Fruit fly (Drosophila melanogaster) whole organism, embryonic: ENCODE measurements around the gene moody.

Experiments
- CG10209 ChIP-seq: fragments of 200-800 bp; sonication (Bioruptor generic); optimal IDR thresholded peaks from 3 replicates; lab custom pipeline; 2017; ENCODE audit warnings: missing biosample characterization, mild to moderate bottlenecking, missing genetic modification characterization, missing genetic modification reagents
- CG10366 ChIP-seq: fragments of 200-800 bp; sonication (Bioruptor generic); IDR thresholded peaks from 2 replicates; pipeline ENCODE4 v1.3.6; 2022; ENCODE audit warnings: missing biosample characterization, missing genetic modification characterization
- CG10543 ChIP-seq: fragments of 200-800 bp; sonication (Bioruptor generic); optimal IDR thresholded peaks from 3 replicates; lab custom pipeline; 2017; ENCODE audit warnings: missing biosample characterization, mild to moderate bottlenecking, missing genetic modification characterization, moderate library complexity
- CG11398 ChIP-seq: fragments of 200-800 bp; sonication (Bioruptor generic); optimal IDR thresholded peaks from 2 replicates; lab custom pipeline; 2016; ENCODE audit warnings: missing biosample characterization, missing genetic modification characterization
- CG11560 ChIP-seq: fragments of 200-800 bp; sonication (Bioruptor generic); IDR thresholded peaks from 3 replicates; pipeline ENCODE4 v1.3.6; 2022; ENCODE audit warnings: missing biosample characterization, missing genetic modification characterization
- CG11723 ChIP-seq: fragments of 200-800 bp; sonication (Bioruptor generic); optimal IDR thresholded peaks from 2 replicates; lab custom pipeline; 2017; ENCODE audit warnings: missing biosample characterization, mild to moderate bottlenecking, missing genetic modification characterization
- CG12104 ChIP-seq: fragments of 200-800 bp; sonication (Bioruptor generic); optimal IDR thresholded peaks from 3 replicates; lab custom pipeline; 2016; ENCODE audit warnings: missing biosample characterization, missing genetic modification characterization
- CG13296 ChIP-seq: fragments of 200-800 bp; sonication (Bioruptor generic); optimal IDR thresholded peaks from 3 replicates; lab custom pipeline; 2018; ENCODE audit warnings: missing biosample characterization, mild to moderate bottlenecking, missing genetic modification characterization
- CG13424 ChIP-seq: fragments of 200-800 bp; sonication (Bioruptor generic); optimal IDR thresholded peaks from 2 replicates; lab custom pipeline; 2019; ENCODE audit warnings: missing biosample characterization, mild to moderate bottlenecking, missing genetic modification characterization, moderate library complexity
- CG16813 ChIP-seq: fragments of 200-800 bp; sonication (Bioruptor generic); IDR thresholded peaks from 3 replicates; pipeline ENCODE4 v1.3.6; 2022; ENCODE audit warnings: missing biosample characterization, missing genetic modification characterization; ENCODE audit not compliant: partially characterized antibody
- CG18011 ChIP-seq: fragments of 200-800 bp; sonication (Bioruptor generic); optimal IDR thresholded peaks from 2 replicates; lab custom pipeline; 2017; ENCODE audit warnings: missing biosample characterization, missing genetic modification characterization, mild to moderate bottlenecking, moderate library complexity, missing genotype
- CG3407 ChIP-seq: fragments of 200-800 bp; sonication (Bioruptor generic); optimal IDR thresholded peaks from 2 replicates; lab custom pipeline; 2018; ENCODE audit warnings: missing biosample characterization, mild to moderate bottlenecking, missing genetic modification characterization
- CG4282 ChIP-seq: fragments of 200-800 bp; sonication (Bioruptor generic); optimal IDR thresholded peaks from 2 replicates; lab custom pipeline; 2016; ENCODE audit warnings: missing biosample characterization, missing genetic modification characterization
- CG4360 ChIP-seq: fragments of 200-800 bp; sonication (Bioruptor generic); IDR thresholded peaks from 2 replicates; pipeline ENCODE4 v1.3.6; 2022; ENCODE audit warnings: missing biosample characterization, missing genetic modification characterization
- CG4424 ChIP-seq: fragments of 200-800 bp; sonication (Bioruptor generic); optimal IDR thresholded peaks from 3 replicates; lab custom pipeline; 2016; ENCODE audit warnings: missing biosample characterization, missing genetic modification characterization
- CG5245 ChIP-seq: fragments of 200-800 bp; sonication (Bioruptor generic); optimal IDR thresholded peaks from 3 replicates; lab custom pipeline; 2016; ENCODE audit warnings: missing biosample characterization, missing genetic modification characterization
- CG6654 ChIP-seq: fragments of 200-800 bp; sonication (Bioruptor generic); optimal IDR thresholded peaks from 2 replicates; lab custom pipeline; 2017; ENCODE audit warnings: missing biosample characterization, mild to moderate bottlenecking, missing genetic modification characterization
- CG6683 ChIP-seq: fragments of 200-800 bp; sonication (Bioruptor generic); optimal IDR thresholded peaks from 2 replicates; lab custom pipeline; 2017; ENCODE audit warnings: missing biosample characterization, mild to moderate bottlenecking, missing genetic modification characterization, missing genetic modification reagents
- CG9437 ChIP-seq: fragments of 200-800 bp; sonication (Bioruptor generic); optimal IDR thresholded peaks from 2 replicates; lab custom pipeline; 2018; ENCODE audit warnings: missing biosample characterization, mild to moderate bottlenecking, missing genetic modification characterization
- CG9817 ChIP-seq: fragments of 200-800 bp; sonication (Bioruptor generic); optimal IDR thresholded peaks from 2 replicates; lab custom pipeline; 2018; ENCODE audit warnings: missing biosample characterization, mild to moderate bottlenecking, missing genetic modification characterization, moderate library complexity
- CkIIα-i1 ChIP-seq: fragments of 200-800 bp; sonication (Bioruptor generic); IDR thresholded peaks from 2 replicates; pipeline ENCODE4 v1.3.6; 2022; ENCODE audit warnings: missing biosample characterization, missing genetic modification characterization
- E2f1 ChIP-seq: fragments of 200-800 bp; sonication (Bioruptor generic); IDR thresholded peaks from 2 replicates; pipeline ENCODE4 v1.3.6; 2022; ENCODE audit warnings: missing biosample characterization, missing genetic modification characterization
- ERR ChIP-seq: fragments of 200-800 bp; sonication (Bioruptor generic); optimal IDR thresholded peaks from 2 replicates; lab custom pipeline; 2016; ENCODE audit warnings: missing biosample characterization, missing genetic modification characterization
- Ets97D ChIP-seq: fragments of 200-800 bp; sonication (Bioruptor generic); optimal IDR thresholded peaks from 3 replicates; lab custom pipeline; 2016; ENCODE audit warnings: missing biosample characterization, missing genetic modification characterization
- Fer1 ChIP-seq: fragments of 200-800 bp; sonication (Bioruptor generic); optimal IDR thresholded peaks from 2 replicates; lab custom pipeline; 2017; ENCODE audit warnings: missing biosample characterization, mild to moderate bottlenecking, missing genetic modification characterization
- Gug ChIP-seq: fragments of 200-800 bp; sonication (Bioruptor generic); IDR thresholded peaks from 4 replicates; pipeline ENCODE4 v1.3.6; 2022; ENCODE audit warnings: missing biosample characterization, missing genetic modification characterization
- HmgD ChIP-seq: fragments of 200-800 bp; sonication (Bioruptor generic); optimal IDR thresholded peaks from 3 replicates; lab custom pipeline; 2016; ENCODE audit warnings: missing biosample characterization, missing genetic modification characterization
- Lpt ChIP-seq: fragments of >200 bp; optimal IDR thresholded peaks from 2 replicates; lab custom pipeline; 2018; ENCODE audit warnings: missing biosample characterization, missing genetic modification characterization
- MESR4 ChIP-seq: fragments of 200-800 bp; sonication (Bioruptor generic); optimal IDR thresholded peaks from 2 replicates; lab custom pipeline; 2018; ENCODE audit warnings: missing biosample characterization, mild to moderate bottlenecking, missing genetic modification characterization, moderate library complexity
- Max ChIP-seq: fragments of 200-800 bp; sonication (Bioruptor generic); optimal IDR thresholded peaks from 2 replicates; lab custom pipeline; 2016; ENCODE audit warnings: missing biosample characterization, mild to moderate bottlenecking, missing genetic modification characterization
- Med ChIP-seq: fragments of 200-800 bp; sonication (Bioruptor generic); peaks from one replicate; lab custom pipeline; 2016; ENCODE audit warnings: missing biosample characterization, missing genetic modification characterization, mild to moderate bottlenecking, inconsistent platforms, moderate library complexity
- Rfx ChIP-seq: fragments of 200-800 bp; sonication (Bioruptor generic); IDR thresholded peaks from 2 replicates; pipeline ENCODE4 v1.3.6; 2022; ENCODE audit warnings: missing biosample characterization, missing genetic modification characterization
- Usf ChIP-seq: fragments of 200-800 bp; sonication (Bioruptor generic); optimal IDR thresholded peaks from 2 replicates; lab custom pipeline; 2017; ENCODE audit warnings: missing genotype, missing biosample characterization, missing genetic modification characterization
- Vsx1 ChIP-seq: fragments of 200-800 bp; sonication (Bioruptor generic); optimal IDR thresholded peaks from 2 replicates; lab custom pipeline; 2017; ENCODE audit warnings: missing biosample characterization, mild to moderate bottlenecking, missing genetic modification characterization, missing genetic modification reagents
- bsh ChIP-seq, 2 experiments: fragments of 200-800 bp; sonication (Bioruptor generic); optimal IDR thresholded peaks; 2 replicates each; lab custom pipeline; 2017 to 2018; ENCODE audit warnings: mild to moderate bottlenecking in 2 of 2, missing biosample characterization in 2 of 2, missing genetic modification characterization in 2 of 2, moderate library complexity in 1 of 2
- disco-r ChIP-seq: fragments of 200-800 bp; sonication (Bioruptor generic); optimal IDR thresholded peaks from 2 replicates; lab custom pipeline; 2016; ENCODE audit warnings: missing biosample characterization, missing genetic modification characterization
- gcm ChIP-seq: fragments of 200-800 bp; sonication (Bioruptor generic); optimal IDR thresholded peaks from 2 replicates; lab custom pipeline; 2019; ENCODE audit warnings: missing biosample characterization, mild to moderate bottlenecking, missing genetic modification characterization, moderate library complexity
- inv ChIP-seq: fragments of 200-800 bp; sonication (Bioruptor generic); IDR thresholded peaks from 2 replicates; pipeline ENCODE4 v1.3.6; 2022; ENCODE audit warnings: missing biosample characterization, missing genetic modification characterization; ENCODE audit not compliant: partially characterized antibody
- knrl ChIP-seq: fragments of 200-800 bp; sonication (Bioruptor generic); IDR thresholded peaks from 3 replicates; pipeline ENCODE4 v1.3.6; 2022; ENCODE audit warnings: missing biosample characterization, missing genetic modification characterization; ENCODE audit not compliant: partially characterized antibody
- lbe ChIP-seq: fragments of 200-800 bp; sonication (Bioruptor generic); optimal IDR thresholded peaks from 2 replicates; lab custom pipeline; 2016; ENCODE audit warnings: missing biosample characterization, mild to moderate bottlenecking, missing genetic modification characterization
- prd ChIP-seq, 3 experiments: fragments of >200 bp in 2 of 3; fragments of 200-800 bp in 1 of 3; sonication (Bioruptor generic) in 1 of 3; optimal IDR thresholded peaks in 2 of 3; IDR thresholded peaks in 1 of 3; 2 replicates in 2 of 3; 3 replicates in 1 of 3; pipeline versions ENCODE4 v1.3.6 to Lab custom; 2017 to 2022; ENCODE audit warnings: missing biosample characterization in 1 of 3, missing genetic modification characterization in 1 of 3
- psq ChIP-seq: fragments of 200-800 bp; sonication (Bioruptor generic); optimal IDR thresholded peaks from 2 replicates; lab custom pipeline; 2017; ENCODE audit warnings: missing biosample characterization, missing genetic modification characterization
- ranshi ChIP-seq: fragments of 200-800 bp; sonication (Bioruptor generic); IDR thresholded peaks from 2 replicates; pipeline ENCODE4 v1.3.6; 2022; ENCODE audit warnings: missing biosample characterization, missing genetic modification characterization
- sisA ChIP-seq: fragments of 200-800 bp; sonication (Bioruptor generic); IDR thresholded peaks from 2 replicates; pipeline ENCODE4 v1.3.6; 2022; ENCODE audit warnings: missing biosample characterization, missing genetic modification characterization
- ssp ChIP-seq: fragments of 200-800 bp; sonication (Bioruptor generic); IDR thresholded peaks from 2 replicates; pipeline ENCODE4 v1.3.6; 2022; ENCODE audit warnings: missing biosample characterization, missing genetic modification characterization
- stc ChIP-seq: fragments of 200-800 bp; sonication (Bioruptor generic); IDR thresholded peaks from 2 replicates; pipeline ENCODE4 v1.3.6; 2022; ENCODE audit warnings: missing biosample characterization, missing genetic modification characterization
- toy ChIP-seq: fragments of 200-800 bp; sonication (Bioruptor generic); IDR thresholded peaks from 2 replicates; pipeline ENCODE4 v1.3.6; 2022; ENCODE audit warnings: missing biosample characterization, missing genetic modification characterization
- wek ChIP-seq: fragments of 200-800 bp; sonication (Bioruptor generic); optimal IDR thresholded peaks from 3 replicates; lab custom pipeline; 2018; ENCODE audit warnings: missing biosample characterization, mild to moderate bottlenecking, missing genetic modification characterization, moderate library complexity
- wor ChIP-seq: fragments of 200-800 bp; sonication (Bioruptor generic); IDR thresholded peaks from 2 replicates; pipeline ENCODE4 v1.3.6; 2022; ENCODE audit warnings: missing biosample characterization, missing genetic modification characterization
- yki ChIP-seq: fragments of >200 bp; optimal IDR thresholded peaks from 3 replicates; lab custom pipeline; 2018

Gene moody

DNA sequence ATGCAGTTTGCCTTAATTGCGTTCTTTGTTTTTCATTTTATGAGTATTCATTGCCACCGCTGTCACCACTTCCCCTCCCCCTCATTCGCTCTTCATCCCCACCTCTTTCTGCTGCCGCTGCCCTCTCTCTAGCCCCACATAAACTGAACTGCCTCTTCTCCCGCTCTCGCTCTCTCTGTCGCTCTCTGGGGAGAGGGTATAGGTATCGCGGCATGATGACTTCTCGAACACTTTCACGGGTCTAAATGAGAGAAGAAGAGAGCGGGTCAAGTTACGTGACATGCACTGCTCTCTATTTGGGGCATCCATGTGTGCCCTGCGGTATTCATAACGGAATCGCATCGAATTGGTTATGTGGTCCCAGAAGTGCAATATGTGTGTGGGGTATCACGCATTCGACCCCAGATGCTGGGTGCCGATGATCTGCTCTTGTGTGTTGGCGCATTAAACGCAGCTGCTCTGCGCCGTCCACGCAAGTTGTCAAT, 33.8 kb upstream of the moody start (continued):
- 0 out of 2 replicates have a peak, but pooled peaks have one; percentile 50 for TF ChIP-seq toy (GFP tag; lab: Robert Waterston, UW)
- peak; percentile 73 for TF ChIP-seq CG13424 (tag; lab: Kevin White, UChicago)
- 0 out of 2 replicates have a peak, but pooled peaks have one; percentile 28 for TF ChIP-seq CG4360 (GFP tag; lab: Robert Waterston, UW)
- TF ChIP-seq CG11398 (GFP tag; lab: Kevin White, UChicago), result peak; percentile 80
- TF ChIP-seq Vsx1 (GFP tag; lab: Kevin White, UChicago), result peak; percentile 52
- TF ChIP-seq gcm, result peak; percentile 78
- TF ChIP-seq Gug (GFP tag; lab: Robert Waterston, UW), result peak; percentile 84
- peak; percentile 66 for TF ChIP-seq CG6683 (GFP tag; lab: Kevin White, UChicago)
- TF ChIP-seq bsh (GFP tag; optimal IDR thresholded peaks at IDR 0.05; lab: Kevin White, UChicago), result peak; percentile 83 to 88
- peak; percentile 41 for TF ChIP-seq CG6654 (GFP tag; lab: Kevin White, UChicago)
- TF ChIP-seq lbe (GFP tag; lab: Kevin White, UChicago), result peak; percentile 85
- TF ChIP-seq MESR4, result peak; percentile 13
- peak; percentile 75 for TF ChIP-seq CG3407 (GFP tag; lab: Kevin White, UChicago)
- no peak for TF ChIP-seq knrl (GFP tag; lab: Robert Waterston, UW)
- TF ChIP-seq ssp, result peak; percentile 72
- peak; percentile 48 for TF ChIP-seq Usf (GFP tag; lab: Kevin White, UChicago)
- TF ChIP-seq yki (lab: Kevin White, UChicago), result peak; percentile 92
- TF ChIP-seq E2f1 (GFP tag; lab: Robert Waterston, UW), result peak; percentile 89
- peak; percentile 72 for TF ChIP-seq Max (GFP tag; lab: Kevin White, UChicago)
- TF ChIP-seq Ets97D (GFP tag; lab: Kevin White, UChicago), result peak; percentile 63
- no peak for TF ChIP-seq inv (GFP tag; lab: Robert Waterston, UW)
- TF ChIP-seq stc (GFP tag; lab: Robert Waterston, UW), result peak; percentile 88
- peak; percentile 55 for TF ChIP-seq CG13296 (GFP tag; lab: Kevin White, UChicago)
- TF ChIP-seq CG9437, result peak; percentile 71
- peak; percentile 50 for TF ChIP-seq CG12104 (GFP tag; lab: Kevin White, UChicago)
- peak; percentile 83 for TF ChIP-seq Rfx
- peak; percentile 40 for TF ChIP-seq psq (GFP tag; lab: Kevin White, UChicago)
- TF ChIP-seq CkIIα-i1 (GFP tag; lab: Robert Waterston, UW), result no peak
- no peak for TF ChIP-seq CG16813 (GFP tag; lab: Robert Waterston, UW)
- TF ChIP-seq sisA (GFP tag; lab: Robert Waterston, UW), result peak; percentile 86
- TF ChIP-seq CG11560 (tag; lab: Robert Waterston, UW), result peak; percentile 74; the same call in 2 of the 3 replicates
- TF ChIP-seq CG10209, result peak; percentile 69
- peak; percentile 50 for TF ChIP-seq CG18011 (GFP tag; lab: Kevin White, UChicago)
- no peak for TF ChIP-seq prd (optimal IDR thresholded peaks at IDR 0.05; lab: Kevin White, UChicago)
- peak; percentile 91 for TF ChIP-seq prd (GFP tag; IDR thresholded peaks at IDR 0.05; lab: Robert Waterston, UW)
- peak; percentile 86 for TF ChIP-seq ranshi
- peak; percentile 60 for TF ChIP-seq HmgD (GFP tag; lab: Kevin White, UChicago)
- peak; percentile 27 for TF ChIP-seq CG4282 (GFP tag; lab: Kevin White, UChicago)
- TF ChIP-seq wor (GFP tag; lab: Robert Waterston, UW), result peak; percentile 77
- TF ChIP-seq wek (GFP tag; lab: Kevin White, UChicago), result peak; percentile 86
- peak; percentile 67 for TF ChIP-seq CG5245 (GFP tag; lab: Kevin White, UChicago)
- TF ChIP-seq Lpt (GFP tag; lab: Kevin White, UChicago), result no peak
- peak; percentile 74 for TF ChIP-seq CG11723 (GFP tag; lab: Kevin White, UChicago)
- peak; percentile 63 for TF ChIP-seq ERR (GFP tag; lab: Kevin White, UChicago)
- TF ChIP-seq CG10543 (GFP tag; lab: Kevin White, UChicago), result peak; percentile 50
- peak; percentile 48 for TF ChIP-seq CG9817 (tag; lab: Kevin White, UChicago)
- TF ChIP-seq CG4424 (GFP tag; lab: Kevin White, UChicago), result peak; percentile 68
- peak; percentile 87 for TF ChIP-seq CG10366 (GFP tag; lab: Robert Waterston, UW)
- peak; percentile 79 for TF ChIP-seq Fer1 (GFP tag; lab: Kevin White, UChicago)
- TF ChIP-seq Med (GFP tag; lab: Kevin White, UChicago), result peak; percentile 97
- TF ChIP-seq disco-r (GFP tag; lab: Kevin White, UChicago), result peak; percentile 67
